Worm (Caenorhabditis elegans) whole organism, young adult: Measurements from ENCODE around the gene pas-1.

Experiments used
- B0261.1 ChIP-seq: sonication (generic microtip); optimal IDR thresholded peaks from 2 replicates; lab custom pipeline; 2016; ENCODE audit warnings: mild to moderate bottlenecking, missing genetic modification characterization, moderate library complexity, missing compliant biosample characterization
- F23B12.7 ChIP-seq: sonication (generic microtip); optimal IDR thresholded peaks from 2 replicates; lab custom pipeline; 2017; ENCODE audit warnings: missing genetic modification characterization, mild to moderate bottlenecking, missing compliant biosample characterization, antibody characterized with exemption, moderate library complexity; ENCODE audit not compliant: insufficient read depth
- ceh-91 ChIP-seq: fragments of 200-800 bp; sonication (Bioruptor generic); IDR thresholded peaks from 2 replicates; pipeline ENCODE4 v1.3.6; 2022; ENCODE audit warnings: missing genetic modification reagents, missing genetic modification characterization, missing compliant biosample characterization
- ets-4 ChIP-seq: fragments of 200-800 bp; sonication (Bioruptor generic); optimal IDR thresholded peaks from 2 replicates; lab custom pipeline; 2018; ENCODE audit warnings: mild to moderate bottlenecking, missing genetic modification characterization, missing compliant biosample characterization
- lsy-27 ChIP-seq: sonication (generic microtip); optimal IDR thresholded peaks from 2 replicates; lab custom pipeline; 2017; ENCODE audit warnings: missing genetic modification characterization, mild to moderate bottlenecking, missing compliant biosample characterization, antibody characterized with exemption, missing genotype, borderline replicate concordance; ENCODE audit not compliant: insufficient read depth
- nfya-1 ChIP-seq: sonication (generic microtip); optimal IDR thresholded peaks from 2 replicates; lab custom pipeline; 2017; ENCODE audit warnings: antibody characterized with exemption, missing compliant biosample characterization, missing genetic modification characterization, borderline replicate concordance; ENCODE audit not compliant: insufficient read depth
- nhr-80 ChIP-seq: sonication (generic microtip); optimal IDR thresholded peaks from 2 replicates; lab custom pipeline; 2016; ENCODE audit warnings: missing genetic modification characterization, missing compliant biosample characterization
- pha-4 ChIP-seq: fragments of 150-350 bp; sonication (generic microtip); optimal IDR thresholded peaks from 2 replicates; lab custom pipeline; 2014; ENCODE audit warnings: missing biosample characterization, missing genetic modification reagents, missing genetic modification characterization
- snpc-3.4 ChIP-seq: sonication (generic microtip); optimal IDR thresholded peaks from 2 replicates; lab custom pipeline; 2017; ENCODE audit warnings: missing genetic modification characterization, mild to moderate bottlenecking, missing compliant biosample characterization, antibody characterized with exemption, moderate library complexity, missing genotype, missing genetic modification reagents
- snpc-4 ChIP-seq, 5 experiments: fragments of 150-350 bp in 1 of 5; sonication (generic microtip) in 4 of 5; optimal IDR thresholded peaks; 2 replicates each; lab custom pipeline; 2014 to 2018; ENCODE audit warnings: missing genetic modification characterization in 5 of 5, missing biosample characterization in 3 of 5, antibody characterized with exemption in 2 of 5, mild to moderate bottlenecking in 2 of 5, missing compliant biosample characterization in 2 of 5, missing genotype in 2 of 5, moderate library complexity in 2 of 5, missing genetic modification reagents in 1 of 5
- somi-1 ChIP-seq: fragments of 200-800 bp; sonication (Bioruptor generic); optimal IDR thresholded peaks from 2 replicates; lab custom pipeline; 2018; ENCODE audit warnings: mild to moderate bottlenecking, missing genetic modification characterization, missing compliant biosample characterization
- unc-62 ChIP-seq: fragments of 150-350 bp; optimal IDR thresholded peaks from 2 replicates; lab custom pipeline; 2014; ENCODE audit warnings: missing biosample characterization, missing genetic modification reagents, missing genetic modification characterization
- ztf-28 ChIP-seq: fragments of 200-800 bp; sonication (Bioruptor generic); IDR thresholded peaks from 2 replicates; pipeline ENCODE4 v1.3.6; 2022; ENCODE audit warnings: missing genetic modification reagents, missing genetic modification characterization, missing compliant biosample characterization

DNA sequence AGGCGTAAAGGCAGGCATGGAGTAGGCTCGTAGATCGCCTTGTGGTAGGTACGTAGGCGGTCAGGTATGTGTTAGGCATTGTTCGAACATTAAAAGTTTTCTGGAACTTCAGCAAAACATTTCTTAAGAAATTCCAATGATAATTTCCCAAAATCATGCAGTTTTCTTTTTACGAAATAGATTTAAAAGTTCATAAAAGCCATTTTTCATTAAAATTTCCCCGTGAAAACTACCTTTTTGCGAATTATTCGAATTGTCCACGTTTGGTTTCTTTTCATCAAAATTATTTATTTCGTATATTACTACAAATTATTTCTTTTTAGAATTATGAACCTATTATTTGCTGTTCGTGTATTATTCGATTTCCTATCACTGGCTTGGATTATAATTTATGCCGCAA, 27.7 kb downstream of the pas-1 start, which contains the start of gene C15H11.13:
- TF ChIP-seq unc-62 (GFP tag; lab: Kevin White, UChicago) (no peak), lsy-27 (tag; lab: Kevin White, UChicago) (no peak), nfya-1 (tag; lab: Kevin White, UChicago) (no peak), F23B12.7 (no peak), ztf-28 (GFP tag; lab: Robert Waterston, UW) (no peak), pha-4 (no peak), ceh-91 (GFP tag; lab: Robert Waterston, UW) (no peak), B0261.1 (tag; lab: Kevin White, UChicago) (no peak), ets-4 (no peak), snpc-4 (GFP tag; optimal IDR thresholded peaks at IDR 0.05; lab: Kevin White, UChicago) (no peak), snpc-4 (tag; optimal IDR thresholded peaks at IDR 0.05; lab: Kevin White, UChicago) (no peak), snpc-3.4 (tag; lab: Kevin White, UChicago) (no peak), nhr-80 (tag; lab: Kevin White, UChicago) (no peak), somi-1 (GFP tag; lab: Kevin White, UChicago) (no peak)
